Worm (Caenorhabditis elegans) whole organism, young adult: ENCODE results near the gene F57B9.8.

ENCODE experiments used
- B0035.1 ChIP-seq: sonication (generic microtip); optimal IDR thresholded peaks from 2 replicates; lab custom pipeline; 2016; ENCODE audit warnings: missing genetic modification characterization, mild to moderate bottlenecking, missing compliant biosample characterization, missing genotype, missing genetic modification reagents
- B0261.1 ChIP-seq: sonication (generic microtip); optimal IDR thresholded peaks from 2 replicates; lab custom pipeline; 2016; ENCODE audit warnings: mild to moderate bottlenecking, missing genetic modification characterization, moderate library complexity, missing compliant biosample characterization
- C06A6.2 ChIP-seq: fragments of 200-800 bp; sonication (Bioruptor generic); conservative IDR thresholded peaks from 2 replicates; pipeline ENCODE4 v1.3.6; 2022; ENCODE audit warnings: missing genetic modification characterization, missing compliant biosample characterization
- D2030.7 ChIP-seq: fragments of 200-800 bp; sonication (Bioruptor generic); IDR thresholded peaks from 2 replicates; pipeline ENCODE4 v1.3.6; 2022; ENCODE audit warnings: missing genetic modification reagents, missing genetic modification characterization, missing compliant biosample characterization
- F22D6.2 ChIP-seq: sonication (generic microtip); optimal IDR thresholded peaks from 2 replicates; lab custom pipeline; 2016; ENCODE audit warnings: mild to moderate bottlenecking, missing genetic modification characterization, missing compliant biosample characterization
- F23B12.7 ChIP-seq: sonication (generic microtip); optimal IDR thresholded peaks from 2 replicates; lab custom pipeline; 2017; ENCODE audit warnings: missing genetic modification characterization, mild to moderate bottlenecking, missing compliant biosample characterization, antibody characterized with exemption, moderate library complexity; ENCODE audit not compliant: insufficient read depth
- K11D2.4 ChIP-seq: fragments of 200-800 bp; sonication (Bioruptor generic); IDR thresholded peaks from 2 replicates; pipeline ENCODE4 v1.3.6; 2022; ENCODE audit warnings: missing genetic modification reagents, missing genetic modification characterization, missing compliant biosample characterization
- T07F8.4 ChIP-seq: sonication (generic microtip); optimal IDR thresholded peaks from 2 replicates; lab custom pipeline; 2016; ENCODE audit warnings: mild to moderate bottlenecking, missing genetic modification characterization, moderate library complexity, missing compliant biosample characterization
- Y67H2A.10 ChIP-seq: fragments of 200-800 bp; sonication (Bioruptor generic); conservative IDR thresholded peaks from 2 replicates; pipeline ENCODE4 v1.3.6; 2022; ENCODE audit warnings: missing genetic modification reagents, missing genetic modification characterization, missing compliant biosample characterization
- Y95B8A.8 ChIP-seq: fragments of 200-800 bp; sonication (Bioruptor generic); IDR thresholded peaks from 2 replicates; pipeline ENCODE4 v1.3.6; 2022; ENCODE audit warnings: missing genetic modification reagents, missing genetic modification characterization, missing compliant biosample characterization
- ZK185.1 ChIP-seq: sonication (generic microtip); optimal IDR thresholded peaks from 2 replicates; lab custom pipeline; 2016; ENCODE audit warnings: mild to moderate bottlenecking, missing genetic modification characterization, missing compliant biosample characterization; ENCODE audit not compliant: poor library complexity, severe bottlenecking
- ama-1 ChIP-seq, 3 experiments: fragments of 150-350 bp in 1 of 3; sonication (generic microtip) in 2 of 3; optimal IDR thresholded peaks; 2 replicates each; lab custom pipeline; 2014 to 2018; ENCODE audit warnings: missing biosample characterization in 2 of 3, missing genetic modification characterization in 2 of 3, missing genetic modification reagents in 2 of 3
- atf-7 ChIP-seq: sonication (generic microtip); optimal IDR thresholded peaks from 2 replicates; lab custom pipeline; 2017; ENCODE audit warnings: mild to moderate bottlenecking, missing genetic modification characterization, missing compliant biosample characterization
- attf-5 ChIP-seq: fragments of 200-800 bp; sonication (Bioruptor generic); optimal IDR thresholded peaks from 2 replicates; lab custom pipeline; 2018; ENCODE audit warnings: mild to moderate bottlenecking, missing genetic modification characterization, missing compliant biosample characterization
- cebp-1 ChIP-seq, 2 experiments: fragments of 200-800 bp in 1 of 2; sonication (Bioruptor generic) in 1 of 2; sonication (generic microtip) in 1 of 2; IDR thresholded peaks in 1 of 2; optimal IDR thresholded peaks in 1 of 2; 2 replicates each; pipeline versions ENCODE4 v1.3.6 to Lab custom; 2017 to 2022; ENCODE audit warnings: missing compliant biosample characterization in 2 of 2, missing genetic modification characterization in 2 of 2, mild to moderate bottlenecking in 1 of 2, missing genetic modification reagents in 1 of 2, moderate library complexity in 1 of 2
- ceh-27 ChIP-seq: fragments of 200-800 bp; sonication (Bioruptor generic); optimal IDR thresholded peaks from 2 replicates; lab custom pipeline; 2018; ENCODE audit warnings: mild to moderate bottlenecking, missing genetic modification characterization, moderate library complexity, missing compliant biosample characterization
- dox-1 ChIP-seq: fragments of 200-800 bp; sonication (Bioruptor generic); IDR thresholded peaks from 2 replicates; pipeline ENCODE4 v1.3.6; 2022; ENCODE audit warnings: missing genetic modification reagents, missing genetic modification characterization, missing compliant biosample characterization
- dpl-1 ChIP-seq: fragments of 150-350 bp; optimal IDR thresholded peaks from 2 replicates; lab custom pipeline; 2014; ENCODE audit warnings: missing biosample characterization, missing genetic modification reagents, missing genetic modification characterization
- egl-18 ChIP-seq: fragments of 200-800 bp; sonication (Bioruptor generic); IDR thresholded peaks from 2 replicates; pipeline ENCODE4 v1.3.6; 2022; ENCODE audit warnings: missing genetic modification reagents, missing genetic modification characterization, missing compliant biosample characterization
- egrh-3 ChIP-seq: fragments of 200-800 bp; sonication (Bioruptor generic); IDR thresholded peaks from 2 replicates; pipeline ENCODE4 v1.3.6; 2022; ENCODE audit warnings: missing genetic modification reagents, missing genetic modification characterization, missing compliant biosample characterization
- ets-4 ChIP-seq: fragments of 200-800 bp; sonication (Bioruptor generic); optimal IDR thresholded peaks from 2 replicates; lab custom pipeline; 2018; ENCODE audit warnings: mild to moderate bottlenecking, missing genetic modification characterization, missing compliant biosample characterization
- fkh-3 ChIP-seq: sonication (generic microtip); optimal IDR thresholded peaks from 2 replicates; lab custom pipeline; 2016; ENCODE audit warnings: mild to moderate bottlenecking, missing genetic modification characterization, missing compliant biosample characterization
- hmg-1.2 ChIP-seq: fragments of 200-800 bp; sonication (Bioruptor generic); IDR thresholded peaks from 2 replicates; pipeline ENCODE4 v1.3.6; 2022; ENCODE audit warnings: missing genetic modification reagents, missing genetic modification characterization, missing compliant biosample characterization
- hrde-1 ChIP-seq: sonication (generic microtip); optimal IDR thresholded peaks from 2 replicates; lab custom pipeline; 2016; ENCODE audit warnings: missing genetic modification characterization, mild to moderate bottlenecking, missing compliant biosample characterization, moderate library complexity, missing genotype, missing genetic modification reagents, borderline replicate concordance
- lin-35 ChIP-seq, 3 experiments: fragments of 150-350 bp in 2 of 3; sonication (generic microtip) in 1 of 3; optimal IDR thresholded peaks; 2 replicates each; lab custom pipeline; 2014 to 2018; ENCODE audit warnings: missing biosample characterization in 3 of 3, missing genetic modification characterization in 3 of 3, missing genetic modification reagents in 3 of 3
- lir-1 ChIP-seq: fragments of 200-800 bp; sonication (Bioruptor generic); conservative IDR thresholded peaks from 2 replicates; pipeline ENCODE4 v1.3.6; 2022; ENCODE audit warnings: missing genetic modification reagents, missing genetic modification characterization, missing compliant biosample characterization
- lsl-1 ChIP-seq: fragments of 200-800 bp; sonication (Bioruptor generic); optimal IDR thresholded peaks from 2 replicates; lab custom pipeline; 2018; ENCODE audit warnings: mild to moderate bottlenecking, missing genetic modification characterization, moderate library complexity, missing compliant biosample characterization
- lsy-27 ChIP-seq: sonication (generic microtip); optimal IDR thresholded peaks from 2 replicates; lab custom pipeline; 2017; ENCODE audit warnings: missing genetic modification characterization, mild to moderate bottlenecking, missing compliant biosample characterization, antibody characterized with exemption, missing genotype, borderline replicate concordance; ENCODE audit not compliant: insufficient read depth
- madf-6 ChIP-seq: fragments of 200-800 bp; sonication (Bioruptor generic); IDR thresholded peaks from 2 replicates; pipeline ENCODE4 v1.3.6; 2022; ENCODE audit warnings: missing genetic modification reagents, missing genetic modification characterization, missing compliant biosample characterization
- mel-28 ChIP-seq: sonication (generic microtip); optimal IDR thresholded peaks from 2 replicates; lab custom pipeline; 2016; ENCODE audit warnings: borderline replicate concordance, mild to moderate bottlenecking, missing genetic modification characterization, missing compliant biosample characterization
- mes-4 ChIP-seq: sonication (generic microtip); optimal IDR thresholded peaks from 2 replicates; lab custom pipeline; 2016; ENCODE audit warnings: missing genotype, missing genetic modification characterization, missing compliant biosample characterization
- nfya-2 ChIP-seq: fragments of 200-800 bp; sonication (Bioruptor generic); IDR thresholded peaks from 2 replicates; pipeline ENCODE4 v1.3.6; 2022; ENCODE audit warnings: missing genetic modification reagents, missing genetic modification characterization, missing compliant biosample characterization
- nhr-27 ChIP-seq: fragments of 200-800 bp; sonication (Bioruptor generic); optimal IDR thresholded peaks from 2 replicates; lab custom pipeline; 2018; ENCODE audit warnings: mild to moderate bottlenecking, missing genetic modification characterization, moderate library complexity, missing compliant biosample characterization
- rpc-1 ChIP-seq, 2 experiments: fragments of 150-350 bp in 1 of 2; sonication (generic microtip) in 1 of 2; optimal IDR thresholded peaks; 2 replicates each; lab custom pipeline; 2014 to 2018; ENCODE audit warnings: missing biosample characterization in 1 of 2, missing genetic modification characterization in 1 of 2, missing genetic modification reagents in 1 of 2, missing genotype in 1 of 2
- sea-2 ChIP-seq: fragments of 200-800 bp; sonication (Bioruptor generic); IDR thresholded peaks from 2 replicates; pipeline ENCODE4 v1.3.6; 2022; ENCODE audit warnings: missing genetic modification characterization, missing compliant biosample characterization
- snpc-1.3 ChIP-seq: sonication (generic microtip); optimal IDR thresholded peaks from 2 replicates; lab custom pipeline; 2017; ENCODE audit warnings: missing genetic modification characterization, mild to moderate bottlenecking, missing compliant biosample characterization, antibody characterized with exemption, moderate library complexity, missing genotype, missing genetic modification reagents; ENCODE audit not compliant: insufficient read depth
- somi-1 ChIP-seq: fragments of 200-800 bp; sonication (Bioruptor generic); optimal IDR thresholded peaks from 2 replicates; lab custom pipeline; 2018; ENCODE audit warnings: mild to moderate bottlenecking, missing genetic modification characterization, missing compliant biosample characterization
- tbp1 ChIP-seq: fragments of 200-800 bp; sonication (Bioruptor generic); optimal IDR thresholded peaks from 2 replicates; lab custom pipeline; 2018; ENCODE audit warnings: mild to moderate bottlenecking, missing genetic modification characterization, missing compliant biosample characterization
- tbx-9 ChIP-seq: sonication (generic microtip); optimal IDR thresholded peaks from 2 replicates; lab custom pipeline; 2016; ENCODE audit warnings: borderline replicate concordance, missing genetic modification characterization, inconsistent platforms, missing compliant biosample characterization
- unc-130 ChIP-seq: sonication (generic microtip); optimal IDR thresholded peaks from 2 replicates; lab custom pipeline; 2016; ENCODE audit warnings: missing genetic modification reagents, missing genetic modification characterization, missing compliant biosample characterization
- unc-62 ChIP-seq: fragments of 150-350 bp; optimal IDR thresholded peaks from 2 replicates; lab custom pipeline; 2014; ENCODE audit warnings: missing biosample characterization, missing genetic modification reagents, missing genetic modification characterization
- xnd-1 ChIP-seq: sonication (generic microtip); optimal IDR thresholded peaks from 2 replicates; lab custom pipeline; 2016; ENCODE audit warnings: missing genotype, missing genetic modification reagents, missing genetic modification characterization, missing compliant biosample characterization
- zfh-2 ChIP-seq: fragments of 200-800 bp; sonication (Bioruptor generic); conservative IDR thresholded peaks from 2 replicates; pipeline ENCODE4 v1.3.6; 2022; ENCODE audit warnings: missing genetic modification reagents, missing genetic modification characterization, missing compliant biosample characterization
- ztf-22 ChIP-seq: fragments of 200-800 bp; sonication (Bioruptor generic); optimal IDR thresholded peaks from 2 replicates; lab custom pipeline; 2018; ENCODE audit warnings: mild to moderate bottlenecking, missing genetic modification characterization, moderate library complexity, missing compliant biosample characterization
- ztf-28 ChIP-seq: fragments of 200-800 bp; sonication (Bioruptor generic); IDR thresholded peaks from 2 replicates; pipeline ENCODE4 v1.3.6; 2022; ENCODE audit warnings: missing genetic modification reagents, missing genetic modification characterization, missing compliant biosample characterization
- ztf-6 ChIP-seq: fragments of 200-800 bp; sonication (Bioruptor generic); IDR thresholded peaks from 2 replicates; pipeline ENCODE4 v1.3.6; 2022; ENCODE audit warnings: missing genetic modification reagents, missing genetic modification characterization, missing compliant biosample characterization

F57B9.8 gene

DNA sequence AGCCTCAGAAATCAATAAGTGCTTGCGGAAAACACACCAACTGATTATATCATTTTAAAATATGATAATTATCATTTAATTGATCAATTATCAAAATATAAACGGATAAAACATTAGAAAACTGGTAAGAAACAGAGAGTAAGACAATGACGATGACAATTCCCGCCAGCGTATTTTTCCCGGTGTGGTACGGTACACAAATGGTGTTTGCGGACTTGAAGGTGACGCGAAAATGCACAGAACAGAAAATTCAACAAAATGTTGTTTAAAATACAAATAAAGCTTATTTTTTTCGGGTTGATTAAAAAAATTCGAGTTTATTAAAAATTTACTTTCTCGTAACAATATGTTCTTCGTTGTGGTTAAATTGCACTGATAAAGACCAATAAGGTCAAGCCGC lies 26.0 kb upstream of the F57B9.8 start (continued):
- TF ChIP-seq atf-7 (tag; lab: Kevin White, UChicago) (no peak), ceh-27 (GFP tag; lab: Kevin White, UChicago) (no peak), cebp-1 (GFP tag; IDR thresholded peaks at IDR 0.05; lab: Robert Waterston, UW) (no peak), cebp-1 (tag; optimal IDR thresholded peaks at IDR 0.05; lab: Kevin White, UChicago) (peak; percentile 17), tbp1 (GFP tag; lab: Kevin White, UChicago) (peak; percentile 19), mel-28 (tag; lab: Kevin White, UChicago) (no peak), Y67H2A.10 (GFP tag; lab: Robert Waterston, UW) (0 out of 2 replicates have a peak, but pooled peaks have one; percentile 27), Y95B8A.8 (GFP tag; lab: Robert Waterston, UW) (0 out of 2 replicates have a peak, but pooled peaks have one; percentile 7), xnd-1 (tag; lab: Kevin White, UChicago) (peak; percentile 75), lin-35 (GFP tag; optimal IDR thresholded peaks at IDR 0.05; lab: Kevin White, UChicago) (peak in 1 of 3 experiments; percentile 51), lir-1 (GFP tag; lab: Robert Waterston, UW) (peak; percentile 36; the same call in 1 of the 2 replicates), egrh-3 (GFP tag; lab: Robert Waterston, UW) (no peak), unc-130 (GFP tag; lab: Kevin White, UChicago) (peak; percentile 46), B0035.1 (tag; lab: Kevin White, UChicago) (no peak), dpl-1 (GFP tag; lab: Kevin White, UChicago) (peak; percentile 92), egl-18 (GFP tag; lab: Robert Waterston, UW) (no peak), ZK185.1 (tag; lab: Kevin White, UChicago) (no peak), lsy-27 (tag; lab: Kevin White, UChicago) (peak; percentile 7), sea-2 (GFP tag; lab: Robert Waterston, UW) (no peak), madf-6 (GFP tag; lab: Robert Waterston, UW) (peak; percentile 95), hmg-1.2 (GFP tag; lab: Robert Waterston, UW) (peak; percentile 47; the same call in 1 of the 2 replicates), attf-5 (no peak), nhr-27 (no peak), mes-4 (no peak), ztf-22 (no peak), ets-4 (GFP tag; lab: Kevin White, UChicago) (no peak), ama-1 (optimal IDR thresholded peaks at IDR 0.05; lab: Kevin White, UChicago) (no peak), ama-1 (GFP tag; optimal IDR thresholded peaks at IDR 0.05; lab: Kevin White, UChicago) (no peak), nfya-2 (GFP tag; lab: Robert Waterston, UW) (no peak), D2030.7 (GFP tag; lab: Robert Waterston, UW) (peak; percentile 69), fkh-3 (tag; lab: Kevin White, UChicago) (no peak), snpc-1.3 (peak; percentile 42), F22D6.2 (no peak), B0261.1 (tag; lab: Kevin White, UChicago) (no peak), ztf-6 (no peak), lsl-1 (GFP tag; lab: Kevin White, UChicago) (peak; percentile 91), K11D2.4 (GFP tag; lab: Robert Waterston, UW) (no peak), rpc-1 (optimal IDR thresholded peaks at IDR 0.05; lab: Kevin White, UChicago) (no peak), rpc-1 (tag; optimal IDR thresholded peaks at IDR 0.05; lab: Kevin White, UChicago) (no peak), T07F8.4 (no peak), C06A6.2 (GFP tag; lab: Robert Waterston, UW) (no peak), unc-62 (GFP tag; lab: Kevin White, UChicago) (no peak), hrde-1 (tag; lab: Kevin White, UChicago) (no peak), ztf-28 (GFP tag; lab: Robert Waterston, UW) (no peak), tbx-9 (tag; lab: Kevin White, UChicago) (no peak), F23B12.7 (tag; lab: Kevin White, UChicago) (peak; percentile 63), dox-1 (GFP tag; lab: Robert Waterston, UW) (peak; percentile 63), somi-1 (no peak), zfh-2 (GFP tag; lab: Robert Waterston, UW) (no peak)
